Fruit fly (Drosophila melanogaster) whole organism: ENCODE results near the gene Dpy-30L1.

Experiments
- CG8478 ChIP-seq: fragments of >200 bp; optimal IDR thresholded peaks from 2 replicates; lab custom pipeline; 2018; ENCODE audit warnings: inconsistent platforms
- Dll ChIP-seq: fragments of >200 bp; optimal IDR thresholded peaks from 2 replicates; lab custom pipeline; 2017
- pan ChIP-seq: fragments of >200 bp; optimal IDR thresholded peaks from 2 replicates; lab custom pipeline; 2017
- psq ChIP-seq: fragments of >200 bp; optimal IDR thresholded peaks from 2 replicates; lab custom pipeline; 2017
- usp ChIP-seq: fragments of >200 bp; optimal IDR thresholded peaks from 2 replicates; lab custom pipeline; 2017; ENCODE audit warnings: missing biosample characterization, missing genetic modification characterization, mixed read lengths

- no peak for TF ChIP-seq usp (GFP tag; lab: Kevin White, UChicago)
- TF ChIP-seq psq (lab: Kevin White, UChicago): no peak
- TF ChIP-seq pan (lab: Kevin White, UChicago): no peak
- no peak for TF ChIP-seq Dll (lab: Kevin White, UChicago)
- TF ChIP-seq CG8478 (lab: Kevin White, UChicago): no peak
Observed at dm6 chr2L:10774041-10774440, 41.6 kb downstream of the Dpy-30L1 start.
